Fruit fly (Drosophila melanogaster) S2 (cell line): ENCODE measurements around the gene CG7542.

Source experiments
- CG8478 ChIP-seq: fragments of >200 bp; optimal IDR thresholded peaks from 2 replicates; lab custom pipeline; 2018
- CTCF ChIP-seq, 2 experiments: fragments of >200 bp; optimal IDR thresholded peaks; 2 replicates each; lab custom pipeline; 2018

The CG7542 gene

dm6 chr3L:17532898-17533700, 16.5 kb upstream of the CG7542 start:
- TF ChIP-seq CTCF (optimal IDR thresholded peaks at IDR 0.05; lab: Kevin White, UChicago) (no peak), CG8478 (lab: Kevin White, UChicago) (no peak)

- TF ChIP-seq CTCF (optimal IDR thresholded peaks at IDR 0.05; lab: Kevin White, UChicago) (no peak), CG8478 (lab: Kevin White, UChicago) (no peak)
Measured at dm6 chr3L:17533745-17534144, 15.9 kb upstream of the CG7542 start.

- TF ChIP-seq CTCF (optimal IDR thresholded peaks at IDR 0.05; lab: Kevin White, UChicago) = no peak
- TF ChIP-seq CG8478 (lab: Kevin White, UChicago) = no peak
Measured at dm6 chr3L:17534396-17534795, 15.2 kb upstream of the CG7542 start.

dm6 chr3L:17535768-17536167, 13.9 kb upstream of the CG7542 start:
- TF ChIP-seq CG8478 (lab: Kevin White, UChicago) = no peak
- no peak for TF ChIP-seq CTCF (optimal IDR thresholded peaks at IDR 0.05; lab: Kevin White, UChicago)

- TF ChIP-seq CG8478 (lab: Kevin White, UChicago) (no peak), CTCF (optimal IDR thresholded peaks at IDR 0.05; lab: Kevin White, UChicago) (no peak)
Measured at dm6 chr3L:17538250-17538649, 11.4 kb upstream of the CG7542 start.

dm6 chr3L:17538907-17539306, 10.7 kb upstream of the CG7542 start:
- TF ChIP-seq CTCF (optimal IDR thresholded peaks at IDR 0.05; lab: Kevin White, UChicago) (no peak), CG8478 (lab: Kevin White, UChicago) (no peak)

- TF ChIP-seq CTCF (optimal IDR thresholded peaks at IDR 0.05; lab: Kevin White, UChicago) = no peak
Measured at dm6 chr3L:17540004-17540403, 9.6 kb upstream of the CG7542 start.

dm6 chr3L:17555794-17556193, 6.2 kb downstream of the CG7542 start:
- TF ChIP-seq CG8478 (lab: Kevin White, UChicago) = no peak
- TF ChIP-seq CTCF (optimal IDR thresholded peaks at IDR 0.05; lab: Kevin White, UChicago) = no peak

- TF ChIP-seq CTCF (optimal IDR thresholded peaks at IDR 0.05; lab: Kevin White, UChicago) = no peak
- TF ChIP-seq CG8478 (lab: Kevin White, UChicago) = no peak
Measured at dm6 chr3L:17557215-17557904, 7.7 kb downstream of the CG7542 start, which contains the start of gene CycT. Gene CycT, minus strand, starts transcription at chr3L:17557788.

dm6 chr3L:17562263-17562662, 12.6 kb downstream of the CG7542 start:
- TF ChIP-seq CTCF (optimal IDR thresholded peaks at IDR 0.05; lab: Kevin White, UChicago) (no peak), CG8478 (lab: Kevin White, UChicago) (no peak)

- TF ChIP-seq CG8478 (lab: Kevin White, UChicago) = no peak
- TF ChIP-seq CTCF (optimal IDR thresholded peaks at IDR 0.05; lab: Kevin White, UChicago) = no peak
Measured at dm6 chr3L:17563133-17563532, 13.5 kb downstream of the CG7542 start.

- TF ChIP-seq CG8478 (lab: Kevin White, UChicago) = no peak
- TF ChIP-seq CTCF (optimal IDR thresholded peaks at IDR 0.05; lab: Kevin White, UChicago) = no peak
Measured at dm6 chr3L:17563536-17564257, 14.1 kb downstream of the CG7542 start.

dm6 chr3L:17566335-17567242, 17.0 kb downstream of the CG7542 start:
- TF ChIP-seq CTCF (optimal IDR thresholded peaks at IDR 0.05; lab: Kevin White, UChicago) (no peak), CG8478 (lab: Kevin White, UChicago) (no peak)

dm6 chr3L:17568698-17569097, 19.1 kb downstream of the CG7542 start:
- no peak for TF ChIP-seq CTCF (optimal IDR thresholded peaks at IDR 0.05; lab: Kevin White, UChicago)
